Worm (Caenorhabditis elegans) whole organism, L1 larva: ENCODE data around the gene D2024.1.

Experiments used
- C16A3.4 ChIP-seq: fragments of 150-350 bp; optimal IDR thresholded peaks from 2 replicates; lab custom pipeline; 2014; ENCODE audit warnings: missing biosample characterization, missing genetic modification characterization
- aha-1 ChIP-seq: fragments of 150-350 bp; optimal IDR thresholded peaks from 2 replicates; lab custom pipeline; 2014; ENCODE audit warnings: missing biosample characterization, missing genetic modification characterization
- blmp-1 ChIP-seq: fragments of 150-350 bp; optimal IDR thresholded peaks from 2 replicates; lab custom pipeline; 2014; ENCODE audit warnings: missing biosample characterization, missing genetic modification characterization
- ceh-8 ChIP-seq: fragments of 200-800 bp; sonication (Bioruptor generic); optimal IDR thresholded peaks from 2 replicates; lab custom pipeline; 2018; ENCODE audit warnings: mild to moderate bottlenecking, missing genetic modification characterization, moderate library complexity, missing compliant biosample characterization
- ceh-82 ChIP-seq, 3 experiments: fragments of 150-350 bp in 1 of 3; sonication (generic microtip) in 2 of 3; optimal IDR thresholded peaks; 2 replicates each; lab custom pipeline; 2014 to 2017; ENCODE audit warnings: missing biosample characterization in 3 of 3, missing genetic modification characterization in 3 of 3
- ces-1 ChIP-seq: fragments of 150-350 bp; optimal IDR thresholded peaks from 2 replicates; lab custom pipeline; 2014; ENCODE audit warnings: missing biosample characterization, missing genetic modification reagents, missing genetic modification characterization
- efl-1 ChIP-seq, 4 experiments: fragments of 150-350 bp; optimal IDR thresholded peaks in 3 of 4; peaks in 1 of 4; 1 replicate in 1 of 4; 2 replicates in 3 of 4; lab custom pipeline; 2014; ENCODE audit warnings: missing biosample characterization in 2 of 4, missing genetic modification characterization in 2 of 4, missing genetic modification reagents in 2 of 4
- egl-27 ChIP-seq, 2 experiments: fragments of 150-350 bp in 1 of 2; sonication (generic microtip); optimal IDR thresholded peaks; 3 replicates each; lab custom pipeline; 2017 to 2018; ENCODE audit warnings: missing biosample characterization in 2 of 2, missing genetic modification characterization in 2 of 2, missing genetic modification reagents in 2 of 2
- elt-2 ChIP-seq: sonication (generic microtip); optimal IDR thresholded peaks from 2 replicates; lab custom pipeline; 2016; ENCODE audit warnings: missing genetic modification characterization, mild to moderate bottlenecking, inconsistent platforms, missing compliant biosample characterization, missing genetic modification reagents
- fkh-10 ChIP-seq: sonication (generic microtip); optimal IDR thresholded peaks from 2 replicates; lab custom pipeline; 2017; ENCODE audit warnings: missing biosample characterization, missing genetic modification reagents, missing genetic modification characterization
- fkh-4 ChIP-seq: sonication (generic microtip); optimal IDR thresholded peaks from 2 replicates; lab custom pipeline; 2016; ENCODE audit warnings: missing compliant biosample characterization, missing genetic modification characterization, borderline replicate concordance
- fkh-8 ChIP-seq: sonication (generic microtip); optimal IDR thresholded peaks from 2 replicates; lab custom pipeline; 2016; ENCODE audit warnings: mild to moderate bottlenecking, missing genetic modification characterization, missing compliant biosample characterization
- fos-1 ChIP-seq: fragments of 150-350 bp; optimal IDR thresholded peaks from 2 replicates; lab custom pipeline; 2014; ENCODE audit warnings: missing biosample characterization, missing genetic modification characterization
- hlh-17 ChIP-seq: fragments of 200-800 bp; sonication (Bioruptor generic); optimal IDR thresholded peaks from 2 replicates; lab custom pipeline; 2018; ENCODE audit warnings: missing genetic modification characterization, mild to moderate bottlenecking, missing compliant biosample characterization, moderate library complexity, borderline replicate concordance
- hlh-4 ChIP-seq: sonication (generic microtip); optimal IDR thresholded peaks from 2 replicates; lab custom pipeline; 2016; ENCODE audit warnings: mild to moderate bottlenecking, missing genetic modification characterization, missing compliant biosample characterization
- isw-1 ChIP-seq: fragments of 200-800 bp; sonication (Bioruptor generic); IDR thresholded peaks from 2 replicates; pipeline ENCODE4 v1.3.6; 2022; ENCODE audit warnings: missing genetic modification characterization, missing compliant biosample characterization
- jun-1 ChIP-seq: fragments of 150-350 bp; optimal IDR thresholded peaks from 2 replicates; lab custom pipeline; 2014; ENCODE audit warnings: missing biosample characterization, missing genetic modification reagents, missing genetic modification characterization
- lin-13 ChIP-seq: fragments of 150-350 bp; optimal IDR thresholded peaks from 2 replicates; lab custom pipeline; 2014; ENCODE audit warnings: missing biosample characterization, missing genetic modification reagents, missing genetic modification characterization
- lin-14 ChIP-seq: fragments of 200-800 bp; sonication (Bioruptor generic); optimal IDR thresholded peaks from 2 replicates; lab custom pipeline; 2018; ENCODE audit warnings: mild to moderate bottlenecking, missing genetic modification characterization, moderate library complexity, missing compliant biosample characterization
- lin-35 ChIP-seq, 2 experiments: fragments of 150-350 bp; optimal IDR thresholded peaks; 2 replicates each; lab custom pipeline; 2014; ENCODE audit warnings: missing biosample characterization in 2 of 2, missing genetic modification characterization in 2 of 2, missing genetic modification reagents in 2 of 2
- lin-39 ChIP-seq: fragments of 150-350 bp; optimal IDR thresholded peaks from 2 replicates; lab custom pipeline; 2014; ENCODE audit warnings: missing biosample characterization, missing genetic modification reagents, missing genetic modification characterization
- lir-3 ChIP-seq: sonication (generic microtip); optimal IDR thresholded peaks from 2 replicates; lab custom pipeline; 2016; ENCODE audit warnings: mild to moderate bottlenecking, missing genetic modification characterization, moderate library complexity, missing compliant biosample characterization; ENCODE audit not compliant: poor library complexity
- lsy-2 ChIP-seq, 2 experiments: fragments of 150-350 bp; optimal IDR thresholded peaks; 2 replicates each; lab custom pipeline; 2014; ENCODE audit warnings: missing biosample characterization in 2 of 2, missing genetic modification characterization in 2 of 2
- mab-9 ChIP-seq: fragments of 200-800 bp; sonication (Bioruptor generic); IDR thresholded peaks from 2 replicates; pipeline ENCODE4 v1.3.6; 2022; ENCODE audit warnings: missing genetic modification reagents, missing genetic modification characterization, missing compliant biosample characterization
- mef-2 ChIP-seq: fragments of 150-350 bp; optimal IDR thresholded peaks from 2 replicates; lab custom pipeline; 2014; ENCODE audit warnings: missing biosample characterization, missing genetic modification characterization
- nhr-19 ChIP-seq: fragments of 200-800 bp; sonication (Bioruptor generic); conservative IDR thresholded peaks from 2 replicates; pipeline ENCODE4 v1.3.6; 2022; ENCODE audit warnings: missing genetic modification characterization, missing compliant biosample characterization
- nhr-20 ChIP-seq: sonication (generic microtip); optimal IDR thresholded peaks from 2 replicates; lab custom pipeline; 2016; ENCODE audit warnings: mild to moderate bottlenecking, missing genetic modification characterization, missing compliant biosample characterization
- nhr-237 ChIP-seq: fragments of 150-350 bp; optimal IDR thresholded peaks from 2 replicates; lab custom pipeline; 2014; ENCODE audit warnings: missing biosample characterization, missing genetic modification characterization
- nhr-28 ChIP-seq: fragments of 150-350 bp; optimal IDR thresholded peaks from 2 replicates; lab custom pipeline; 2014; ENCODE audit warnings: missing biosample characterization, missing genetic modification characterization
- nhr-71 ChIP-seq: sonication (generic microtip); optimal IDR thresholded peaks from 2 replicates; lab custom pipeline; 2016; ENCODE audit warnings: mild to moderate bottlenecking, missing genetic modification characterization, moderate library complexity, missing compliant biosample characterization
- nhr-76 ChIP-seq: sonication (generic microtip); optimal IDR thresholded peaks from 2 replicates; lab custom pipeline; 2017; ENCODE audit warnings: missing biosample characterization, missing genetic modification characterization
- nhr-84 ChIP-seq: sonication (generic microtip); optimal IDR thresholded peaks from 2 replicates; lab custom pipeline; 2017; ENCODE audit warnings: missing biosample characterization, missing genetic modification characterization
- pag-3 ChIP-seq: sonication (generic microtip); optimal IDR thresholded peaks from 2 replicates; lab custom pipeline; 2017; ENCODE audit warnings: missing genetic modification characterization, mild to moderate bottlenecking, missing compliant biosample characterization, antibody characterized with exemption, borderline replicate concordance; ENCODE audit not compliant: insufficient read depth
- pqm-1 ChIP-seq: sonication (generic microtip); optimal IDR thresholded peaks from 3 replicates; lab custom pipeline; 2017; ENCODE audit warnings: missing biosample characterization, missing genetic modification characterization
- rnt-1 ChIP-seq: sonication (generic microtip); optimal IDR thresholded peaks from 2 replicates; lab custom pipeline; 2016; ENCODE audit warnings: mild to moderate bottlenecking, missing genetic modification characterization, moderate library complexity, missing compliant biosample characterization
- snu-23 ChIP-seq: sonication (generic microtip); optimal IDR thresholded peaks from 2 replicates; lab custom pipeline; 2016; ENCODE audit warnings: missing genetic modification characterization, missing compliant biosample characterization
- sptf-1 ChIP-seq: fragments of 150-350 bp; optimal IDR thresholded peaks from 2 replicates; lab custom pipeline; 2014; ENCODE audit warnings: missing biosample characterization, missing genetic modification characterization
- swsn-7 ChIP-seq: sonication (generic microtip); optimal IDR thresholded peaks from 2 replicates; lab custom pipeline; 2016; ENCODE audit warnings: missing genetic modification characterization, missing compliant biosample characterization
- tbx-2 ChIP-seq: sonication (generic microtip); optimal IDR thresholded peaks from 2 replicates; lab custom pipeline; 2016; ENCODE audit warnings: missing genetic modification characterization, missing compliant biosample characterization
- unc-30 ChIP-seq: sonication (generic microtip); optimal IDR thresholded peaks from 2 replicates; lab custom pipeline; 2017; ENCODE audit warnings: missing biosample characterization, missing genetic modification characterization
- unc-62 ChIP-seq: fragments of 150-350 bp; optimal IDR thresholded peaks from 2 replicates; lab custom pipeline; 2014; ENCODE audit warnings: missing biosample characterization, missing genetic modification reagents, missing genetic modification characterization
- unc-86 ChIP-seq: sonication (generic microtip); optimal IDR thresholded peaks from 2 replicates; lab custom pipeline; 2016; ENCODE audit warnings: missing genetic modification characterization, missing compliant biosample characterization
- unc-98 ChIP-seq: fragments of 200-800 bp; sonication (Bioruptor generic); IDR thresholded peaks from 2 replicates; pipeline ENCODE4 v1.3.6; 2022; ENCODE audit warnings: missing genetic modification characterization, missing compliant biosample characterization
- xbp-1 ChIP-seq: sonication (generic microtip); optimal IDR thresholded peaks from 2 replicates; lab custom pipeline; 2016; ENCODE audit warnings: missing genetic modification characterization, missing compliant biosample characterization
- zip-4 ChIP-seq: fragments of 200-800 bp; sonication (Bioruptor generic); optimal IDR thresholded peaks from 2 replicates; lab custom pipeline; 2018; ENCODE audit warnings: mild to moderate bottlenecking, missing genetic modification characterization, moderate library complexity, missing compliant biosample characterization
- ztf-11 ChIP-seq, 2 experiments: sonication (generic microtip); optimal IDR thresholded peaks; 2 replicates each; lab custom pipeline; 2016 to 2017; ENCODE audit warnings: missing genetic modification characterization in 2 of 2, missing biosample characterization in 1 of 2, missing compliant biosample characterization in 1 of 2

Gene D2024.1

DNA sequence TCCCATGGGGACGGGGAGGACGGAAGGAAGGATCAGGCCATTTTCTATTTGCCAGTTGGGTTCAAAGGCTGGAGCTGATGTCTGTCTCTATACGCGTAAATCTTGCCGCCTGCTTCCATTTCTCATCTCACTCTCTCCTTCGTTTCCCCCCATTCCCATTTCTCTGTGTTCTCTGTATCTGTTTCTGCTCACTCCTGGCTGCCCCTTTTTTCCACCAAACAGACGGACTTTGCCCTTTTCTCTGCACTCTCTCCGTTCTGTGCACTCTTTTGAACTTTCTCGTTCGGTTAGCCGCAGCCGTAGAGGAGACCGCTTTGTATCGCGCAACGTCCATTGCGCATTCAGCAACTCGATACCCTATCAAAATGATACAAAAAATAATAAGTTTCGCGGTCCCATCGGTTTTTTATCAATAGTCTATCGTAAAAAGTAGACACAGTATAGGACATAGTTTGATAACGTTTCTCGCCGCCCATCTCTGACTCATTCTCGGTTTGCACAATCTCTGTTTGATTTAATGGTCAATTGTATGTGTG is 11.9 kb upstream of the D2024.1 start (continued):
- TF ChIP-seq rnt-1 (peak; percentile 76), fkh-10 (no peak), aha-1 (tag; lab: Kevin White, UChicago) (no peak), efl-1 (optimal IDR thresholded peaks at IDR 0.05; lab: Kevin White, UChicago) (peak; percentile 39 to 53), efl-1 (GFP tag; optimal IDR thresholded peaks at IDR 0.05 in 1 of 2; lab: Kevin White, UChicago) (peak; percentile 2 to 83), C16A3.4 (tag; lab: Kevin White, UChicago) (no peak), nhr-19 (peak; percentile 51), unc-98 (GFP tag; lab: Robert Waterston, UW) (no peak; the same call in 1 of the 2 replicates), nhr-71 (peak; percentile 81), lin-14 (GFP tag; lab: Kevin White, UChicago) (peak; percentile 90), elt-2 (peak; percentile 85), fkh-4 (tag; lab: Kevin White, UChicago) (no peak), nhr-84 (no peak), lin-35 (GFP tag; optimal IDR thresholded peaks at IDR 0.05; lab: Kevin White, UChicago) (peak; percentile 35 to 36), nhr-237 (tag; lab: Kevin White, UChicago) (no peak), fos-1 (tag; lab: Kevin White, UChicago) (no peak), egl-27 (tag; optimal IDR thresholded peaks at IDR 0.05; lab: Kevin White, UChicago) (peak in 1 of 2 experiments; percentile 15), ceh-82 (tag; optimal IDR thresholded peaks at IDR 0.05; lab: Kevin White, UChicago) (peak in 2 of 3 experiments; percentile 35 to 68), fkh-8 (tag; lab: Kevin White, UChicago) (peak; percentile 75), hlh-4 (tag; lab: Kevin White, UChicago) (no peak), mef-2 (tag; lab: Kevin White, UChicago) (no peak), unc-86 (tag; lab: Kevin White, UChicago) (peak; percentile 7), lsy-2 (tag; optimal IDR thresholded peaks at IDR 0.05; lab: Kevin White, UChicago) (peak; percentile 47 to 65), isw-1 (GFP tag; lab: Robert Waterston, UW) (no peak), xbp-1 (tag; lab: Kevin White, UChicago) (peak; percentile 17), nhr-76 (tag; lab: Kevin White, UChicago) (no peak), pqm-1 (tag; lab: Kevin White, UChicago) (no peak), nhr-28 (tag; lab: Kevin White, UChicago) (no peak), swsn-7 (peak; percentile 46), snu-23 (GFP tag; lab: Kevin White, UChicago) (peak; percentile 70), ceh-8 (no peak), jun-1 (tag; lab: Kevin White, UChicago) (peak; percentile 36), pag-3 (tag; lab: Kevin White, UChicago) (no peak), tbx-2 (peak; percentile 59), lin-13 (GFP tag; lab: Kevin White, UChicago) (no peak), zip-4 (GFP tag; lab: Kevin White, UChicago) (no peak)

DNA sequence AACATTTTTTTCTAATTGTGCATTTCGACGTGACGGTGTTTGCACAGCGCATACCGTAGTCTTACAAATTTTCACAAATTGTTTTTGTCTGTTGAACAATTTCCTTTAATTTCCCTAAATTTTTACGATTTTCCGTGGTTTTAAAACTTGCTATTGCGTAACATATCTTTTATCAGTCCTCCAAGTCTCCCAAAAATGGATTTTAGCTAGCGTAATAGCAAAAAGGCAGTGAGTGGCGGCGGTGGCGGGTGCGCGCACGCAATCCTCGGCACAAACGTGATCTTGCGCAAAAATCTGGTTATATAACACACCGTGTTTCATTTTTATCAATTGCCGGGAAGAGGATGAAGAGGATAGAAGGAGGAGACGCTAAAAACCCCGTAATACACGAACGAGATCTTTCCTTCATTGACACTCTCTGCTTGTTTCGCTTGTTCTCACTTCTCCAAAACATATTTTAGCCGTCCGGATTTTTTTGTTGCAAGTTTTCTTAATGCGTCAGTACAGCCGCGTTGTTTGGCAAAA is 11.0 kb upstream of the D2024.1 start:
- TF ChIP-seq mab-9 (GFP tag; lab: Robert Waterston, UW) = no peak
- TF ChIP-seq nhr-84 = no peak
- TF ChIP-seq sptf-1 = no peak
- TF ChIP-seq aha-1 (tag; lab: Kevin White, UChicago) = no peak
- no peak for TF ChIP-seq nhr-20 (tag; lab: Kevin White, UChicago)
- peak in 1 of 2 experiments; percentile 23 for TF ChIP-seq lsy-2 (tag; optimal IDR thresholded peaks at IDR 0.05; lab: Kevin White, UChicago)
- no peak for TF ChIP-seq ces-1 (GFP tag; lab: Kevin White, UChicago)
- TF ChIP-seq C16A3.4 (tag; lab: Kevin White, UChicago) = no peak
- no peak for TF ChIP-seq hlh-17 (GFP tag; lab: Kevin White, UChicago)
- TF ChIP-seq unc-30 (tag; lab: Kevin White, UChicago) = no peak
- TF ChIP-seq isw-1 (GFP tag; lab: Robert Waterston, UW) = no peak
- no peak for TF ChIP-seq unc-98 (GFP tag; lab: Robert Waterston, UW)
- no peak for TF ChIP-seq unc-62 (GFP tag; lab: Kevin White, UChicago)
- TF ChIP-seq lin-39 = no peak
- TF ChIP-seq ztf-11 (tag; optimal IDR thresholded peaks at IDR 0.05; lab: Kevin White, UChicago) = no peak
- TF ChIP-seq blmp-1 (tag; lab: Kevin White, UChicago) = peak; percentile 66
- no peak for TF ChIP-seq fkh-4 (tag; lab: Kevin White, UChicago)
- TF ChIP-seq lir-3 = no peak
